Worm (Caenorhabditis elegans): ENCODE measurements around the gene nhr-152.

DNA sequence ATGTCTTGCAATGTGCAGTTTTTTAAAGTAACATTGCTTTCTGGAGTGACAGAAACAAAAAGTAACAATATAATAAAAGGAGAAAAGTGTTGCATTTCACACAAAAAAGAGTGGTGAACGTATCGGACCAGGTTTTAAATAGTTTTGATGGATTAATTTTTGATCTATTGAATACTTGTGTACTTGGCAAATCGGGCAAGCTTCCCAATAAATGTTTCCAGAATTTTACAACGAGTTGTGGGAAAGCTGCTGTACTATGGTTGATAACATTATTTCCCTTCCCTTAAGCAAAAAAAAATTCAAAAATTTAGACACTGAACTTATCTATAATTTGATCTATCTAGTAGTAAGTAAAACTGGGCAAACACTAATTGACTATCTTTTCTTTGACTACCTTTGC lies 7.2 kb downstream of the nhr-152 start, which contains the start of gene C12D5.10:
- TF ChIP-seq skn-1 (tag; optimal IDR thresholded peaks at IDR 0.05) (no peak), R02D3.7 (tag; optimal IDR thresholded peaks at IDR 0.05) (no peak)

All from whole organism, L2 larva.